Fruit fly (Drosophila melanogaster): Measurements from ENCODE around the gene ais.
A peak's percentile ranks its signal among the peaks of the same experiment; 100 is the strongest.

The ais gene

dm6 chr3L:17841085-17841606, 36.6 kb upstream of the ais start, which contains the start of gene CG5577 (continued):
- no peak for TF ChIP-seq CG1024 (GFP tag; IDR thresholded peaks at IDR 0.05)
- TF ChIP-seq Sin3A (optimal IDR thresholded peaks at IDR 0.05): no peak
- no peak for TF ChIP-seq NK7.1 (GFP tag; optimal IDR thresholded peaks at IDR 0.05)
- TF ChIP-seq Taf1 (GFP tag; IDR thresholded peaks at IDR 0.05): no peak
- no peak for TF ChIP-seq Neu2 (GFP tag; optimal IDR thresholded peaks at IDR 0.05; ENCODE audit: borderline replicate concordance)
- TF ChIP-seq CG10366 (GFP tag; IDR thresholded peaks at IDR 0.05): no peak
- 0 out of 3 replicates have a peak, but pooled peaks have one; percentile 21 for TF ChIP-seq CG11456 (GFP tag; IDR thresholded peaks at IDR 0.05)
- TF ChIP-seq ewg (GFP tag; optimal IDR thresholded peaks at IDR 0.05): no peak
- no peak for TF ChIP-seq yki (optimal IDR thresholded peaks at IDR 0.05)
- TF ChIP-seq psq (GFP tag; optimal IDR thresholded peaks at IDR 0.05): no peak
- TF ChIP-seq CG9609 (GFP tag; optimal IDR thresholded peaks at IDR 0.05): no peak
- TF ChIP-seq inv (GFP tag; IDR thresholded peaks at IDR 0.05; ENCODE audit: partially characterized antibody): peak; percentile 45; the same call in 1 of the 2 replicates
- no peak for TF ChIP-seq CG1602 (GFP tag; optimal IDR thresholded peaks at IDR 0.05)
- TF ChIP-seq pho (GFP tag; optimal IDR thresholded peaks at IDR 0.05): peak; percentile 11
- TF ChIP-seq Dll (GFP tag; IDR thresholded peaks at IDR 0.05; ENCODE audit: partially characterized antibody): peak; percentile 67
- peak; percentile 60 for TF ChIP-seq BEAF-32 (GFP tag; optimal IDR thresholded peaks at IDR 0.05)
- TF ChIP-seq CG12659 (GFP tag; optimal IDR thresholded peaks at IDR 0.05): no peak
- TF ChIP-seq hbn (GFP tag; IDR thresholded peaks at IDR 0.05; ENCODE audit: partially characterized antibody): peak; percentile 40; the same call in 1 of the 2 replicates
- peak; percentile 10 for TF ChIP-seq Myb (GFP tag; optimal IDR thresholded peaks at IDR 0.05)
- peak; percentile 27 for TF ChIP-seq CG13624 (GFP tag; optimal IDR thresholded peaks at IDR 0.05)
- peak; percentile 90 for TF ChIP-seq CG13287 (GFP tag; IDR thresholded peaks at IDR 0.05; ENCODE audit: partially characterized antibody)
- TF ChIP-seq Fer2 (tag; optimal IDR thresholded peaks at IDR 0.05): no peak
- TF ChIP-seq CG10209 (GFP tag; optimal IDR thresholded peaks at IDR 0.05): no peak
- no peak for TF ChIP-seq CG9727 (GFP tag; optimal IDR thresholded peaks at IDR 0.05)
- TF ChIP-seq CG3838 (GFP tag; optimal IDR thresholded peaks at IDR 0.05): no peak
- no peak for TF ChIP-seq CG15073 (GFP tag; optimal IDR thresholded peaks at IDR 0.05)
- TF ChIP-seq Oaz (GFP tag; IDR thresholded peaks at IDR 0.05): no peak
- no peak for TF ChIP-seq CG1529 (GFP tag; optimal IDR thresholded peaks at IDR 0.05)
- peak; percentile 16 for TF ChIP-seq shn (GFP tag; optimal IDR thresholded peaks at IDR 0.05)
- peak; percentile 56 for TF ChIP-seq CG2120 (GFP tag; optimal IDR thresholded peaks at IDR 0.05)
- TF ChIP-seq esg (GFP tag; conservative IDR thresholded peaks at IDR 0.05): no peak
- peak; percentile 65; the same call in 1 of the 2 replicates for TF ChIP-seq amos (GFP tag; IDR thresholded peaks at IDR 0.05; ENCODE audit: partially characterized antibody)
- no peak for TF ChIP-seq hkb (optimal IDR thresholded peaks at IDR 0.05)
- TF ChIP-seq hkb (GFP tag; IDR thresholded peaks at IDR 0.05): no peak
- no peak for TF ChIP-seq Asciz (GFP tag; optimal IDR thresholded peaks at IDR 0.05)
- TF ChIP-seq HLH4C (GFP tag; IDR thresholded peaks at IDR 0.05; ENCODE audit: partially characterized antibody): peak; percentile 48; the same call in 1 of the 3 replicates
- TF ChIP-seq Dip2 (GFP tag; IDR thresholded peaks at IDR 0.05): no peak
- TF ChIP-seq Hmr (GFP tag; optimal IDR thresholded peaks at IDR 0.05): peak; percentile 46
- no peak for TF ChIP-seq az2 (GFP tag; optimal IDR thresholded peaks at IDR 0.05)
- TF ChIP-seq CG8765 (GFP tag; IDR thresholded peaks at IDR 0.05): no peak
- TF ChIP-seq kay (GFP tag; optimal IDR thresholded peaks at IDR 0.05): no peak
- TF ChIP-seq ara (GFP tag; IDR thresholded peaks at IDR 0.05): no peak
- no peak for TF ChIP-seq dati (GFP tag; IDR thresholded peaks at IDR 0.05)
- no peak for TF ChIP-seq emc (GFP tag; optimal IDR thresholded peaks at IDR 0.05)
- TF ChIP-seq ranshi (GFP tag; IDR thresholded peaks at IDR 0.05): no peak
- TF ChIP-seq PHDP (tag; optimal IDR thresholded peaks at IDR 0.05): no peak
- TF ChIP-seq gsb-n (tag; optimal IDR thresholded peaks at IDR 0.05): no peak
- TF ChIP-seq CG15011 (GFP tag; optimal IDR thresholded peaks at IDR 0.05): no peak
- TF ChIP-seq cg (GFP tag; optimal IDR thresholded peaks at IDR 0.05): no peak
- TF ChIP-seq dimm (GFP tag; IDR thresholded peaks at IDR 0.05): no peak
- TF ChIP-seq CG14860 (GFP tag; IDR thresholded peaks at IDR 0.05; ENCODE audit: partially characterized antibody): peak; percentile 43; the same call in 1 of the 3 replicates
- TF ChIP-seq CG12744 (GFP tag; optimal IDR thresholded peaks at IDR 0.05): no peak

Data from whole organism, embryonic.